Fruit fly (Drosophila melanogaster) whole organism, prepupa: ENCODE results near the gene Rop.
A peak's percentile ranks its signal among the peaks of the same experiment; 100 is the strongest.

ENCODE experiments used
- CG10631 ChIP-seq: fragments of 200-800 bp; sonication (Bioruptor generic); optimal IDR thresholded peaks from 2 replicates; lab custom pipeline; 2016; ENCODE audit warnings: missing biosample characterization, missing genetic modification characterization
- CG11294 ChIP-seq: fragments of 200-800 bp; sonication (Bioruptor generic); IDR thresholded peaks from 2 replicates; pipeline ENCODE4 v1.3.6; 2022; ENCODE audit warnings: missing biosample characterization, missing genetic modification characterization
- CG11762 ChIP-seq: fragments of 200-800 bp; sonication (Bioruptor generic); optimal IDR thresholded peaks from 3 replicates; lab custom pipeline; 2016; ENCODE audit warnings: missing biosample characterization, missing genetic modification characterization; ENCODE audit not compliant: insufficient read depth
- CG6854 ChIP-seq: fragments of 200-800 bp; sonication (Bioruptor generic); optimal IDR thresholded peaks from 2 replicates; lab custom pipeline; 2017; ENCODE audit warnings: missing biosample characterization, mild to moderate bottlenecking, missing genetic modification characterization
- CG9139 ChIP-seq: fragments of 200-800 bp; sonication (Bioruptor generic); optimal IDR thresholded peaks from 3 replicates; lab custom pipeline; 2017; ENCODE audit warnings: missing biosample characterization, mild to moderate bottlenecking, missing genetic modification characterization
- Ets21C ChIP-seq: fragments of 200-800 bp; sonication (Bioruptor generic); optimal IDR thresholded peaks from 3 replicates; lab custom pipeline; 2016; ENCODE audit warnings: missing biosample characterization, missing genetic modification characterization
- Lpt ChIP-seq: fragments of 200-800 bp; sonication (Bioruptor generic); optimal IDR thresholded peaks from 3 replicates; lab custom pipeline; 2016; ENCODE audit warnings: missing biosample characterization, missing genetic modification characterization
- Sox15 ChIP-seq: fragments of 200-800 bp; sonication (Bioruptor generic); optimal IDR thresholded peaks from 3 replicates; lab custom pipeline; 2016; ENCODE audit warnings: missing biosample characterization, missing genetic modification characterization
- spab ChIP-seq: fragments of 200-800 bp; sonication (Bioruptor generic); optimal IDR thresholded peaks from 2 replicates; lab custom pipeline; 2017; ENCODE audit warnings: missing biosample characterization, mild to moderate bottlenecking, missing genetic modification characterization, missing genetic modification reagents
- ss ChIP-seq, 2 experiments: fragments of 200-800 bp; sonication (Bioruptor generic); optimal IDR thresholded peaks; 2 replicates in 1 of 2; 3 replicates in 1 of 2; lab custom pipeline; 2017 to 2018; ENCODE audit warnings: mild to moderate bottlenecking in 2 of 2, missing biosample characterization in 2 of 2, missing genetic modification characterization in 2 of 2, moderate library complexity in 1 of 2

- TF ChIP-seq spab (no peak), Lpt (no peak), CG11294 (no peak), CG10631 (no peak), CG9139 (GFP tag; lab: Kevin White, UChicago) (no peak), ss (GFP tag; optimal IDR thresholded peaks at IDR 0.05; lab: Kevin White, UChicago) (peak in 1 of 2 experiments; percentile 12), CG11762 (GFP tag; lab: Kevin White, UChicago) (no peak), Ets21C (no peak), Sox15 (no peak), CG6854 (GFP tag; lab: Kevin White, UChicago) (peak; percentile 48)
Measured at dm6 chr3L:4160926-4161325, 22.1 kb upstream of the Rop start, which contains the start of gene nab.
